Fruit fly (Drosophila melanogaster) whole organism, embryonic: ENCODE measurements around the gene dmrt93B.

ENCODE experiments used
- Atf3 ChIP-seq: fragments of 200-800 bp; sonication (Bioruptor generic); optimal IDR thresholded peaks from 3 replicates; lab custom pipeline; 2016; ENCODE audit warnings: missing biosample characterization, missing genetic modification characterization
- Bgb ChIP-seq: fragments of 200-800 bp; sonication (Bioruptor generic); IDR thresholded peaks from 2 replicates; pipeline ENCODE4 v1.3.6; 2022; ENCODE audit warnings: missing biosample characterization, missing genetic modification characterization; ENCODE audit not compliant: partially characterized antibody
- CG10462 ChIP-seq: fragments of 200-800 bp; sonication (Bioruptor generic); optimal IDR thresholded peaks from 2 replicates; lab custom pipeline; 2016; ENCODE audit warnings: missing biosample characterization, missing genetic modification characterization
- CG11398 ChIP-seq: fragments of 200-800 bp; sonication (Bioruptor generic); optimal IDR thresholded peaks from 2 replicates; lab custom pipeline; 2016; ENCODE audit warnings: missing biosample characterization, missing genetic modification characterization
- CG14965 ChIP-seq: fragments of 200-800 bp; sonication (Bioruptor generic); optimal IDR thresholded peaks from 2 replicates; lab custom pipeline; 2016; ENCODE audit warnings: missing biosample characterization, missing genetic modification characterization, borderline replicate concordance
- CG16813 ChIP-seq: fragments of 200-800 bp; sonication (Bioruptor generic); IDR thresholded peaks from 3 replicates; pipeline ENCODE4 v1.3.6; 2022; ENCODE audit warnings: missing biosample characterization, missing genetic modification characterization; ENCODE audit not compliant: partially characterized antibody
- CG17361 ChIP-seq: fragments of 200-800 bp; sonication (Bioruptor generic); IDR thresholded peaks from 3 replicates; pipeline ENCODE4 v1.3.6; 2022; ENCODE audit warnings: missing biosample characterization, missing genetic modification characterization
- CG18262 ChIP-seq: fragments of 200-800 bp; optimal IDR thresholded peaks from 3 replicates; lab custom pipeline; 2019; ENCODE audit warnings: missing biosample characterization, mild to moderate bottlenecking, missing genetic modification characterization, moderate library complexity
- CG18764 ChIP-seq: fragments of 200-800 bp; sonication (Bioruptor generic); optimal IDR thresholded peaks from 3 replicates; lab custom pipeline; 2016; ENCODE audit warnings: missing biosample characterization, missing genetic modification characterization
- CG2678 ChIP-seq: fragments of 200-800 bp; sonication (Bioruptor generic); optimal IDR thresholded peaks from 3 replicates; lab custom pipeline; 2019; ENCODE audit warnings: missing biosample characterization, mild to moderate bottlenecking, missing genetic modification characterization, moderate library complexity
- CG3163 ChIP-seq: fragments of 200-800 bp; sonication (Bioruptor generic); optimal IDR thresholded peaks from 3 replicates; lab custom pipeline; 2016; ENCODE audit warnings: missing biosample characterization, missing genetic modification characterization
- CG32767 ChIP-seq: fragments of 200-800 bp; sonication (Bioruptor generic); IDR thresholded peaks from 2 replicates; pipeline ENCODE4 v1.3.6; 2022; ENCODE audit warnings: missing biosample characterization, missing genetic modification characterization
- CG3847 ChIP-seq: fragments of 200-800 bp; sonication (Bioruptor generic); IDR thresholded peaks from 2 replicates; pipeline ENCODE4 v1.3.6; 2022; ENCODE audit warnings: missing biosample characterization, missing genetic modification characterization
- CG4360 ChIP-seq: fragments of 200-800 bp; sonication (Bioruptor generic); IDR thresholded peaks from 2 replicates; pipeline ENCODE4 v1.3.6; 2022; ENCODE audit warnings: missing biosample characterization, missing genetic modification characterization
- CG4404 ChIP-seq: fragments of 200-800 bp; sonication (Bioruptor generic); IDR thresholded peaks from 2 replicates; pipeline ENCODE4 v1.3.6; 2022; ENCODE audit warnings: missing biosample characterization, missing genetic modification characterization
- CG4707 ChIP-seq: fragments of 200-800 bp; sonication (Bioruptor generic); optimal IDR thresholded peaks from 2 replicates; lab custom pipeline; 2018; ENCODE audit warnings: missing biosample characterization, mild to moderate bottlenecking, missing genetic modification characterization, moderate library complexity
- CG7372 ChIP-seq: fragments of 200-800 bp; sonication (Bioruptor generic); IDR thresholded peaks from 2 replicates; pipeline ENCODE4 v1.3.6; 2022; ENCODE audit warnings: missing biosample characterization, missing genetic modification characterization
- CG8359 ChIP-seq: fragments of 200-800 bp; sonication (Bioruptor generic); optimal IDR thresholded peaks from 2 replicates; lab custom pipeline; 2017; ENCODE audit warnings: missing biosample characterization, mild to moderate bottlenecking, missing genetic modification characterization, borderline replicate concordance
- Dll ChIP-seq: fragments of 200-800 bp; sonication (Bioruptor generic); IDR thresholded peaks from 4 replicates; pipeline ENCODE4 v1.3.6; 2022; ENCODE audit warnings: missing biosample characterization, missing genetic modification characterization; ENCODE audit not compliant: partially characterized antibody
- Drgx ChIP-seq: fragments of 200-800 bp; sonication (Bioruptor generic); IDR thresholded peaks from 2 replicates; pipeline ENCODE4 v1.3.6; 2022; ENCODE audit warnings: missing biosample characterization, missing genetic modification characterization
- Ets97D ChIP-seq: fragments of 200-800 bp; sonication (Bioruptor generic); optimal IDR thresholded peaks from 3 replicates; lab custom pipeline; 2016; ENCODE audit warnings: missing biosample characterization, missing genetic modification characterization
- HmgD ChIP-seq: fragments of 200-800 bp; sonication (Bioruptor generic); optimal IDR thresholded peaks from 3 replicates; lab custom pipeline; 2016; ENCODE audit warnings: missing biosample characterization, missing genetic modification characterization
- Hr78 ChIP-seq, 2 experiments: fragments of 200-800 bp in 1 of 2; fragments of >200 bp in 1 of 2; sonication (Bioruptor generic) in 1 of 2; optimal IDR thresholded peaks; 2 replicates each; lab custom pipeline; 2017 to 2019; ENCODE audit warnings: missing biosample characterization in 2 of 2, missing genetic modification characterization in 2 of 2, mild to moderate bottlenecking in 1 of 2, moderate library complexity in 1 of 2
- Lhr ChIP-seq: fragments of 200-800 bp; sonication (Bioruptor generic); optimal IDR thresholded peaks from 3 replicates; lab custom pipeline; 2017; ENCODE audit warnings: mild to moderate bottlenecking, missing biosample characterization, missing genetic modification reagents, missing genetic modification characterization
- Mad ChIP-seq: fragments of 200-800 bp; sonication (Bioruptor generic); optimal IDR thresholded peaks from 2 replicates; lab custom pipeline; 2016; ENCODE audit warnings: missing biosample characterization, missing genetic modification characterization
- NK7.1 ChIP-seq: fragments of 200-800 bp; sonication (Bioruptor generic); optimal IDR thresholded peaks from 3 replicates; lab custom pipeline; 2016; ENCODE audit warnings: missing biosample characterization, missing genetic modification characterization
- Nf-YC ChIP-seq: fragments of 200-800 bp; optimal IDR thresholded peaks from 3 replicates; lab custom pipeline; 2019; ENCODE audit warnings: missing biosample characterization, mild to moderate bottlenecking, missing genetic modification characterization, moderate library complexity
- NfI ChIP-seq: fragments of 200-800 bp; sonication (Bioruptor generic); optimal IDR thresholded peaks from 3 replicates; lab custom pipeline; 2018; ENCODE audit warnings: missing biosample characterization, mild to moderate bottlenecking, missing genetic modification characterization, moderate library complexity
- Optix ChIP-seq: fragments of 200-800 bp; sonication (Bioruptor generic); IDR thresholded peaks from 3 replicates; pipeline ENCODE4 v1.3.6; 2022; ENCODE audit warnings: missing biosample characterization, missing genetic modification characterization
- Sin3A ChIP-seq: fragments of >200 bp; optimal IDR thresholded peaks from 2 replicates; lab custom pipeline; 2018
- Taf1 ChIP-seq: fragments of 200-800 bp; sonication (Bioruptor generic); IDR thresholded peaks from 2 replicates; pipeline ENCODE4 v1.3.6; 2022; ENCODE audit warnings: missing biosample characterization, missing genetic modification characterization
- az2 ChIP-seq: fragments of 200-800 bp; sonication (Bioruptor generic); optimal IDR thresholded peaks from 3 replicates; lab custom pipeline; 2016; ENCODE audit warnings: missing biosample characterization, missing genetic modification characterization
- bigmax ChIP-seq: fragments of 200-800 bp; sonication (Bioruptor generic); optimal IDR thresholded peaks from 2 replicates; lab custom pipeline; 2018; ENCODE audit warnings: missing biosample characterization, mild to moderate bottlenecking, missing genetic modification characterization
- bsh ChIP-seq, 2 experiments: fragments of 200-800 bp; sonication (Bioruptor generic); optimal IDR thresholded peaks; 2 replicates each; lab custom pipeline; 2017 to 2018; ENCODE audit warnings: mild to moderate bottlenecking in 2 of 2, missing biosample characterization in 2 of 2, missing genetic modification characterization in 2 of 2, moderate library complexity in 1 of 2
- cas ChIP-seq: fragments of 200-800 bp; sonication (Bioruptor generic); IDR thresholded peaks from 2 replicates; pipeline ENCODE4 v1.3.6; 2022; ENCODE audit warnings: missing biosample characterization, missing genetic modification characterization
- chinmo ChIP-seq: fragments of 200-800 bp; sonication (Bioruptor generic); IDR thresholded peaks from 4 replicates; pipeline ENCODE4 v1.3.6; 2022; ENCODE audit warnings: missing biosample characterization, missing genetic modification characterization; ENCODE audit not compliant: partially characterized antibody
- croc ChIP-seq: fragments of 200-800 bp; sonication (Bioruptor generic); conservative IDR thresholded peaks from 3 replicates; pipeline ENCODE4 v1.3.6; 2022; ENCODE audit warnings: missing biosample characterization, missing genetic modification characterization
- ems ChIP-seq: fragments of 200-800 bp; sonication (Bioruptor generic); optimal IDR thresholded peaks from 3 replicates; lab custom pipeline; 2016; ENCODE audit warnings: missing biosample characterization, missing genetic modification characterization
- her ChIP-seq: fragments of 200-800 bp; sonication (Bioruptor generic); optimal IDR thresholded peaks from 2 replicates; lab custom pipeline; 2016; ENCODE audit warnings: missing biosample characterization, missing genetic modification characterization
- ken ChIP-seq: fragments of 200-800 bp; sonication (Bioruptor generic); IDR thresholded peaks from 3 replicates; pipeline ENCODE4 v1.3.6; 2022; ENCODE audit warnings: missing biosample characterization, missing genetic modification characterization
- kni ChIP-seq: fragments of 200-800 bp; sonication (Bioruptor generic); optimal IDR thresholded peaks from 3 replicates; lab custom pipeline; 2017; ENCODE audit warnings: mild to moderate bottlenecking, missing biosample characterization, missing genetic modification reagents, missing genetic modification characterization
- luna ChIP-seq: fragments of 200-800 bp; sonication (Bioruptor generic); optimal IDR thresholded peaks from 2 replicates; lab custom pipeline; 2016; ENCODE audit warnings: missing biosample characterization, missing genetic modification characterization
- pb ChIP-seq: fragments of 200-800 bp; sonication (Bioruptor generic); optimal IDR thresholded peaks from 3 replicates; lab custom pipeline; 2016; ENCODE audit warnings: missing biosample characterization, missing genetic modification characterization
- peb ChIP-seq: fragments of 200-800 bp; sonication (Bioruptor generic); IDR thresholded peaks from 2 replicates; pipeline ENCODE4 v1.3.6; 2022; ENCODE audit warnings: missing biosample characterization, missing genetic modification characterization
- psq ChIP-seq: fragments of 200-800 bp; sonication (Bioruptor generic); optimal IDR thresholded peaks from 2 replicates; lab custom pipeline; 2017; ENCODE audit warnings: missing biosample characterization, missing genetic modification characterization
- pzg ChIP-seq: fragments of 200-800 bp; sonication (Bioruptor generic); optimal IDR thresholded peaks from 3 replicates; lab custom pipeline; 2018; ENCODE audit warnings: missing biosample characterization, mild to moderate bottlenecking, missing genetic modification characterization, moderate library complexity
- sc ChIP-seq, 3 experiments: fragments of >200 bp in 2 of 3; fragments of 200-800 bp in 1 of 3; sonication (Bioruptor generic) in 1 of 3; optimal IDR thresholded peaks; 2 replicates in 2 of 3; 3 replicates in 1 of 3; lab custom pipeline; 2017; ENCODE audit warnings: mild to moderate bottlenecking in 1 of 3, missing biosample characterization in 1 of 3, missing genetic modification characterization in 1 of 3, missing genetic modification reagents in 1 of 3
- sim ChIP-seq: fragments of 200-800 bp; sonication (Bioruptor generic); IDR thresholded peaks from 2 replicates; pipeline ENCODE4 v1.3.6; 2022; ENCODE audit warnings: missing biosample characterization, missing genetic modification characterization
- zf30C ChIP-seq: fragments of 200-800 bp; sonication (Bioruptor generic); optimal IDR thresholded peaks from 3 replicates; lab custom pipeline; 2018; ENCODE audit warnings: missing biosample characterization, mild to moderate bottlenecking, missing genetic modification characterization

The dmrt93B gene

DNA sequence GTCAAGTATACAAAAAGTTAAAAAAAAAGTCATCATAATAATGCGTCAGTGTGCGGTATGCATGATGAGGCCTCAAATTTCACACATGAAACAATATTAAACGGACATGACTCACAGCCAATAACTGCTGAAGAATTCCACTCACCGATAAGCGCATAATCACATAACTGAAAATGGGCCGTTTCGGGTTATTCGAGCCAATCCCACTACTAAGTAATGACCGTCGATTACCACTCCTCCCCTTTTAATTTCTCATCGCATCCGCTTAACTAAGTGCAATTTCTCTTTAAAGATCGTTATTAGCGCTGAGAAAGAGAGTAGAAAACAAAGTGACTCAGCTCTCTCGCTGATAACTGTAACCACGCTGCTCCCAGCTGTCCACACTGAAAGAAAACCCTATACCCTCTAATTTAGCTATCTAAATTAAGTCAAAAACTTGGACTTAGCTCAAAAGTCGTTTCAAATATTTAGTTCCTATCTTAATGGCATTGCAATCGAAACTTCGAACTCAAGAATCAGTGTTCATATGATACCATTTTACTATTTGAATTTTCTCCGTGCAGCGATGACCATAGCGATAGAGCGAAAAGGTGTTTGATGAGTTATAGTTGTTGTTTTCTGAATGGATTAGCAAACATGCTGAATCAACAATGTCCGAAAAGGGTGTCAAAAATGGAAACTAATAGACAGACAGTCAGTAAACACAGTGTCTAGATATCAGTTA lies 39.1 kb downstream of the dmrt93B start (continued):
- TF ChIP-seq peb (peak; percentile 74), pzg (GFP tag; lab: Kevin White, UChicago) (no peak), kni (GFP tag; lab: Kevin White, UChicago) (peak; percentile 67), CG10462 (GFP tag; lab: Kevin White, UChicago) (peak; percentile 74), ken (GFP tag; lab: Robert Waterston, UW) (peak; percentile 82), Dll (no peak), HmgD (GFP tag; lab: Kevin White, UChicago) (peak; percentile 90), Lhr (peak; percentile 67), Optix (GFP tag; lab: Robert Waterston, UW) (peak; percentile 83), az2 (peak; percentile 82), bsh (GFP tag; optimal IDR thresholded peaks at IDR 0.05; lab: Kevin White, UChicago) (peak; percentile 24 to 91), Atf3 (GFP tag; lab: Kevin White, UChicago) (peak; percentile 77), Drgx (GFP tag; lab: Robert Waterston, UW) (peak; percentile 85), ems (GFP tag; lab: Kevin White, UChicago) (peak; percentile 60), CG14965 (peak; percentile 66), CG32767 (GFP tag; lab: Robert Waterston, UW) (peak; percentile 71; the same call in 1 of the 2 replicates), Hr78 (GFP tag; optimal IDR thresholded peaks at IDR 0.05; lab: Kevin White, UChicago) (peak in 1 of 2 experiments; percentile 57), Taf1 (GFP tag; lab: Robert Waterston, UW) (peak; percentile 52), CG4404 (GFP tag; lab: Robert Waterston, UW) (peak; percentile 61), CG2678 (tag; lab: Kevin White, UChicago) (no peak), CG8359 (GFP tag; lab: Kevin White, UChicago) (peak; percentile 57), NK7.1 (GFP tag; lab: Kevin White, UChicago) (peak; percentile 88), sc (optimal IDR thresholded peaks at IDR 0.05; lab: Kevin White, UChicago) (no peak), sc (GFP tag; optimal IDR thresholded peaks at IDR 0.05; lab: Kevin White, UChicago) (peak; percentile 72), sim (GFP tag; lab: Robert Waterston, UW) (peak; percentile 65; the same call in 1 of the 2 replicates), CG18764 (peak; percentile 73), chinmo (GFP tag; lab: Robert Waterston, UW) (no peak), Mad (GFP tag; lab: Kevin White, UChicago) (peak; percentile 82), CG11398 (GFP tag; lab: Kevin White, UChicago) (peak; percentile 86), Sin3A (lab: Kevin White, UChicago) (no peak), CG17361 (GFP tag; lab: Robert Waterston, UW) (peak; percentile 88), Nf-YC (peak; percentile 86), CG3847 (GFP tag; lab: Robert Waterston, UW) (peak; percentile 78), CG18262 (tag; lab: Kevin White, UChicago) (peak; percentile 89), zf30C (GFP tag; lab: Kevin White, UChicago) (peak; percentile 88), her (GFP tag; lab: Kevin White, UChicago) (peak; percentile 90), cas (GFP tag; lab: Robert Waterston, UW) (peak; percentile 77), NfI (GFP tag; lab: Kevin White, UChicago) (peak; percentile 87), luna (GFP tag; lab: Kevin White, UChicago) (peak; percentile 80), Ets97D (GFP tag; lab: Kevin White, UChicago) (peak; percentile 68), pb (peak; percentile 88), CG7372 (peak; percentile 69; the same call in 1 of the 2 replicates), CG4360 (peak; percentile 51), CG4707 (GFP tag; lab: Kevin White, UChicago) (peak; percentile 84), psq (GFP tag; lab: Kevin White, UChicago) (peak; percentile 61), Bgb (GFP tag; lab: Robert Waterston, UW) (no peak), bigmax (peak; percentile 27), CG16813 (no peak), CG3163 (GFP tag; lab: Kevin White, UChicago) (peak; percentile 81), croc (GFP tag; lab: Robert Waterston, UW) (peak; percentile 78)
